Fruit fly (Drosophila melanogaster) whole organism, embryonic: ENCODE data around the gene CG10970.
A peak's percentile ranks its signal among the peaks of the same experiment; 100 is the strongest.

Source experiments
- Asciz ChIP-seq: fragments of 200-800 bp; sonication (Bioruptor generic); optimal IDR thresholded peaks from 2 replicates; lab custom pipeline; 2017; ENCODE audit warnings: missing biosample characterization, mild to moderate bottlenecking, missing genetic modification characterization, missing genetic modification reagents
- CG11695 ChIP-seq: fragments of 200-800 bp; sonication (Bioruptor generic); IDR thresholded peaks from 3 replicates; pipeline ENCODE4 v1.3.6; 2022; ENCODE audit warnings: missing biosample characterization, missing genetic modification characterization
- CG13424 ChIP-seq: fragments of 200-800 bp; sonication (Bioruptor generic); optimal IDR thresholded peaks from 2 replicates; lab custom pipeline; 2019; ENCODE audit warnings: missing biosample characterization, mild to moderate bottlenecking, missing genetic modification characterization, moderate library complexity
- CG14441 ChIP-seq: fragments of 200-800 bp; sonication (Bioruptor generic); IDR thresholded peaks from 2 replicates; pipeline ENCODE4 v1.3.6; 2022; ENCODE audit warnings: missing biosample characterization, missing genetic modification characterization
- CG15479 ChIP-seq: fragments of 200-800 bp; sonication (Bioruptor generic); optimal IDR thresholded peaks from 3 replicates; lab custom pipeline; 2019; ENCODE audit warnings: missing biosample characterization, mild to moderate bottlenecking, missing genetic modification characterization, moderate library complexity
- CG1603 ChIP-seq: fragments of 200-800 bp; sonication (Bioruptor generic); optimal IDR thresholded peaks from 2 replicates; lab custom pipeline; 2019; ENCODE audit warnings: missing biosample characterization, mild to moderate bottlenecking, missing genetic modification characterization, moderate library complexity
- CG17385 ChIP-seq: fragments of 200-800 bp; sonication (Bioruptor generic); optimal IDR thresholded peaks from 3 replicates; lab custom pipeline; 2018; ENCODE audit warnings: missing biosample characterization, mild to moderate bottlenecking, missing genetic modification characterization
- CG18011 ChIP-seq: fragments of 200-800 bp; sonication (Bioruptor generic); optimal IDR thresholded peaks from 2 replicates; lab custom pipeline; 2017; ENCODE audit warnings: missing biosample characterization, missing genetic modification characterization, mild to moderate bottlenecking, moderate library complexity, missing genotype
- CG1832 ChIP-seq: fragments of 200-800 bp; sonication (Bioruptor generic); optimal IDR thresholded peaks from 2 replicates; lab custom pipeline; 2017; ENCODE audit warnings: missing biosample characterization, mild to moderate bottlenecking, missing genetic modification characterization, inconsistent platforms
- CG2129 ChIP-seq: fragments of 200-800 bp; sonication (Bioruptor generic); IDR thresholded peaks from 2 replicates; pipeline ENCODE4 v1.3.6; 2022; ENCODE audit warnings: missing biosample characterization, missing genetic modification characterization; ENCODE audit not compliant: partially characterized antibody
- CG32532 ChIP-seq: fragments of 200-800 bp; sonication (Bioruptor generic); IDR thresholded peaks from 2 replicates; pipeline ENCODE4 v1.3.6; 2022; ENCODE audit warnings: missing biosample characterization, missing genetic modification characterization
- CG4282 ChIP-seq: fragments of 200-800 bp; sonication (Bioruptor generic); optimal IDR thresholded peaks from 2 replicates; lab custom pipeline; 2016; ENCODE audit warnings: missing biosample characterization, missing genetic modification characterization
- CG6254 ChIP-seq: fragments of 200-800 bp; sonication (Bioruptor generic); optimal IDR thresholded peaks from 3 replicates; lab custom pipeline; 2017; ENCODE audit warnings: mild to moderate bottlenecking, missing biosample characterization, missing genetic modification reagents, missing genetic modification characterization
- CG8281 ChIP-seq: fragments of 200-800 bp; sonication (Bioruptor generic); optimal IDR thresholded peaks from 2 replicates; lab custom pipeline; 2018; ENCODE audit warnings: missing biosample characterization, mild to moderate bottlenecking, missing genetic modification characterization, moderate library complexity
- CG8290 ChIP-seq, 3 experiments: fragments of 200-800 bp; sonication (Bioruptor generic); optimal IDR thresholded peaks; 2 replicates each; lab custom pipeline; 2016 to 2019; ENCODE audit warnings: missing biosample characterization in 3 of 3, missing genetic modification characterization in 3 of 3, mild to moderate bottlenecking in 2 of 3, moderate library complexity in 1 of 3
- CoRest ChIP-seq: fragments of 200-800 bp; sonication (Bioruptor generic); optimal IDR thresholded peaks from 3 replicates; lab custom pipeline; 2018; ENCODE audit warnings: missing biosample characterization, mild to moderate bottlenecking, missing genetic modification characterization, moderate library complexity
- D19A ChIP-seq: fragments of 200-800 bp; optimal IDR thresholded peaks from 3 replicates; lab custom pipeline; 2019; ENCODE audit warnings: missing biosample characterization, mild to moderate bottlenecking, missing genetic modification characterization, moderate library complexity
- Dref ChIP-seq: fragments of 200-800 bp; sonication (Bioruptor generic); IDR thresholded peaks from 2 replicates; pipeline ENCODE4 v1.3.6; 2022; ENCODE audit warnings: missing biosample characterization, missing genetic modification characterization
- Ets65A ChIP-seq: fragments of 200-800 bp; sonication (Bioruptor generic); peaks from one replicate; lab custom pipeline; 2016; ENCODE audit warnings: missing biosample characterization, missing genetic modification characterization
- Fer2 ChIP-seq: fragments of 200-800 bp; sonication (Bioruptor generic); optimal IDR thresholded peaks from 2 replicates; lab custom pipeline; 2018; ENCODE audit warnings: missing biosample characterization, mild to moderate bottlenecking, missing genetic modification characterization, moderate library complexity
- HLHmδ ChIP-seq: fragments of 200-800 bp; sonication (Bioruptor generic); optimal IDR thresholded peaks from 2 replicates; lab custom pipeline; 2018; ENCODE audit warnings: missing biosample characterization, mild to moderate bottlenecking, missing genetic modification characterization, moderate library complexity
- MESR4 ChIP-seq: fragments of 200-800 bp; sonication (Bioruptor generic); optimal IDR thresholded peaks from 2 replicates; lab custom pipeline; 2018; ENCODE audit warnings: missing biosample characterization, mild to moderate bottlenecking, missing genetic modification characterization, moderate library complexity
- MTF-1 ChIP-seq: fragments of 200-800 bp; sonication (Bioruptor generic); optimal IDR thresholded peaks from 2 replicates; lab custom pipeline; 2018; ENCODE audit warnings: missing biosample characterization, mild to moderate bottlenecking, missing genetic modification characterization, borderline replicate concordance
- Pdp1 ChIP-seq, 2 experiments: fragments of 200-800 bp; sonication (Bioruptor generic); optimal IDR thresholded peaks; 3 replicates each; lab custom pipeline; 2016; ENCODE audit warnings: missing biosample characterization in 2 of 2, missing genetic modification characterization in 2 of 2, mild to moderate bottlenecking in 1 of 2, moderate library complexity in 1 of 2
- Scr ChIP-seq: fragments of 200-800 bp; sonication (Bioruptor generic); IDR thresholded peaks from 2 replicates; pipeline ENCODE4 v1.3.6; 2022; ENCODE audit warnings: missing biosample characterization, missing genetic modification characterization; ENCODE audit not compliant: partially characterized antibody
- amos ChIP-seq: fragments of 200-800 bp; sonication (Bioruptor generic); IDR thresholded peaks from 2 replicates; pipeline ENCODE4 v1.3.6; 2022; ENCODE audit warnings: missing biosample characterization, missing genetic modification characterization; ENCODE audit not compliant: partially characterized antibody
- bbx ChIP-seq: fragments of 200-800 bp; sonication (Bioruptor generic); IDR thresholded peaks from 2 replicates; pipeline ENCODE4 v1.3.6; 2022; ENCODE audit warnings: missing biosample characterization, missing genetic modification characterization; ENCODE audit not compliant: partially characterized antibody
- cg ChIP-seq: fragments of 200-800 bp; sonication (Bioruptor generic); optimal IDR thresholded peaks from 3 replicates; lab custom pipeline; 2019; ENCODE audit warnings: missing biosample characterization, mild to moderate bottlenecking, missing genetic modification characterization, moderate library complexity
- ci ChIP-seq: fragments of 200-800 bp; sonication (Bioruptor generic); IDR thresholded peaks from 3 replicates; pipeline ENCODE4 v1.3.6; 2022; ENCODE audit warnings: missing biosample characterization, missing genetic modification characterization
- crol ChIP-seq: fragments of 200-800 bp; sonication (Bioruptor generic); IDR thresholded peaks from 2 replicates; pipeline ENCODE4 v1.3.6; 2022; ENCODE audit warnings: missing biosample characterization, missing genetic modification characterization
- danr ChIP-seq: fragments of 200-800 bp; sonication (Bioruptor generic); IDR thresholded peaks from 2 replicates; pipeline ENCODE4 v1.3.6; 2022; ENCODE audit warnings: missing biosample characterization, missing genetic modification characterization
- dmrt11E ChIP-seq: fragments of 200-800 bp; sonication (Bioruptor generic); optimal IDR thresholded peaks from 3 replicates; lab custom pipeline; 2018; ENCODE audit warnings: missing biosample characterization, mild to moderate bottlenecking, missing genetic modification characterization, moderate library complexity
- dysf ChIP-seq: fragments of 200-800 bp; sonication (Bioruptor generic); IDR thresholded peaks from 3 replicates; pipeline ENCODE4 v1.3.6; 2022; ENCODE audit warnings: missing biosample characterization, missing genetic modification characterization
- exex ChIP-seq: fragments of 200-800 bp; sonication (Bioruptor generic); optimal IDR thresholded peaks from 4 replicates; lab custom pipeline; 2018; ENCODE audit warnings: missing biosample characterization, mild to moderate bottlenecking, missing genetic modification characterization, moderate library complexity
- fd96Cb ChIP-seq: fragments of 200-800 bp; sonication (Bioruptor generic); optimal IDR thresholded peaks from 2 replicates; lab custom pipeline; 2018; ENCODE audit warnings: missing biosample characterization, mild to moderate bottlenecking, missing genetic modification characterization, moderate library complexity
- grau ChIP-seq: fragments of 200-800 bp; optimal IDR thresholded peaks from 3 replicates; lab custom pipeline; 2019; ENCODE audit warnings: missing biosample characterization, mild to moderate bottlenecking, missing genetic modification characterization, moderate library complexity
- hb ChIP-seq: fragments of 200-800 bp; sonication (Bioruptor generic); IDR thresholded peaks from 3 replicates; pipeline ENCODE4 v1.3.6; 2022; ENCODE audit warnings: missing biosample characterization, missing genetic modification characterization; ENCODE audit not compliant: partially characterized antibody
- kni ChIP-seq: fragments of 200-800 bp; sonication (Bioruptor generic); optimal IDR thresholded peaks from 3 replicates; lab custom pipeline; 2017; ENCODE audit warnings: mild to moderate bottlenecking, missing biosample characterization, missing genetic modification reagents, missing genetic modification characterization
- lilli ChIP-seq: fragments of 200-800 bp; sonication (Bioruptor generic); optimal IDR thresholded peaks from 3 replicates; lab custom pipeline; 2016; ENCODE audit warnings: missing biosample characterization, missing genetic modification characterization
- peb ChIP-seq: fragments of 200-800 bp; sonication (Bioruptor generic); IDR thresholded peaks from 2 replicates; pipeline ENCODE4 v1.3.6; 2022; ENCODE audit warnings: missing biosample characterization, missing genetic modification characterization
- pros ChIP-seq: fragments of 200-800 bp; sonication (Bioruptor generic); optimal IDR thresholded peaks from 3 replicates; lab custom pipeline; 2019; ENCODE audit warnings: missing biosample characterization, mild to moderate bottlenecking, missing genetic modification characterization, moderate library complexity
- sna ChIP-seq: fragments of 200-800 bp; sonication (Bioruptor generic); IDR thresholded peaks from 2 replicates; pipeline ENCODE4 v1.3.6; 2022; ENCODE audit warnings: missing biosample characterization, missing genetic modification characterization; ENCODE audit not compliant: partially characterized antibody
- sqz ChIP-seq: fragments of 200-800 bp; sonication (Bioruptor generic); optimal IDR thresholded peaks from 3 replicates; lab custom pipeline; 2018; ENCODE audit warnings: missing biosample characterization, mild to moderate bottlenecking, missing genetic modification characterization
- unpg ChIP-seq: fragments of 200-800 bp; sonication (Bioruptor generic); optimal IDR thresholded peaks from 3 replicates; lab custom pipeline; 2018; ENCODE audit warnings: missing biosample characterization, mild to moderate bottlenecking, missing genetic modification characterization, moderate library complexity
- usp ChIP-seq: fragments of >200 bp; optimal IDR thresholded peaks from 2 replicates; lab custom pipeline; 2017; ENCODE audit warnings: missing biosample characterization, missing genetic modification characterization
- wor ChIP-seq: fragments of 200-800 bp; sonication (Bioruptor generic); IDR thresholded peaks from 2 replicates; pipeline ENCODE4 v1.3.6; 2022; ENCODE audit warnings: missing biosample characterization, missing genetic modification characterization

Gene CG10970

DNA sequence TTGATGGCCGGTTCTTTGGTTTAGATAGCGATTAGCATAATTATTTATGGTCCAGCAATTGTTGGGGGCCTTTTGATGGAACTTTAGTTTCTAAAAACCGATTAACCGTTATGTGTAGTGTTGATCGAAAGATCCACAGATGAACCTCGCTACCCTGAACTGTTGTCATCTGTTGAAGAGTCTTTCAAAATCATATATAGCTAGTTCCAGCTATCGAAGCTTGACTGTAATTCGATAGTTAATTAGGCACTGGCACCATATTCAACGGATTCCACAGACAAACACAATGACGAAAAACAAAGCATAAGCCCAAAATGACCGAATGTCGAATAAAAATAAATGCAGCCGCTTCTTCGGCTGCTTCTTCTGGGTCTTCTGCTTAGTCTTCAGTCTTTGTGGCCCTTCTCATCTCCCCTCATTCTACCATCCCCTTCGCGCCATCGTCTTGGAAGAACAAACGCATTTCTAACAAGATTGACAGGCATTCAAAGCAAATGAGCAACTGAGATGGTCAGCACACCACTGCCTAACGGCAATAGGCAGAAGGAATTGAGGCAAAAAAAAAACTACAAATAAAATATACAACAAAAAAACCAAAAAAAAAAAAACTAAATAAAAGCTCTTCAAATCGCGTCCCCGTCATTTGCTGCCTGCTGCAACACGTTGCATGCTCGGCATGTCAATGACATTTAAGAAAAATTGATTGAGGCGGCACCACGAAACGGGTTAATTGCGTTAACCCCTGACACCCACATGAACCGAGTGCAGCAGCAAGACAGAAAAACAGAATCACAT lies 27.3 kb downstream of the CG10970 start (continued):
- TF ChIP-seq Asciz (GFP tag; lab: Kevin White, UChicago) (no peak), CG32532 (GFP tag; lab: Robert Waterston, UW) (no peak), amos (no peak), Dref (GFP tag; lab: Robert Waterston, UW) (no peak), peb (GFP tag; lab: Robert Waterston, UW) (no peak), CG4282 (GFP tag; lab: Kevin White, UChicago) (no peak), crol (0 out of 2 replicates have a peak, but pooled peaks have one; percentile 43), Pdp1 (GFP tag; optimal IDR thresholded peaks at IDR 0.05; lab: Kevin White, UChicago) (peak in 1 of 2 experiments; percentile 11), grau (tag; lab: Kevin White, UChicago) (peak; percentile 79), CG8290 (GFP tag; optimal IDR thresholded peaks at IDR 0.05; lab: Kevin White, UChicago) (no peak), CG8290 (tag; optimal IDR thresholded peaks at IDR 0.05; lab: Kevin White, UChicago) (no peak), danr (GFP tag; lab: Robert Waterston, UW) (no peak), MESR4 (no peak), pros (GFP tag; lab: Kevin White, UChicago) (peak; percentile 28), exex (tag; lab: Kevin White, UChicago) (no peak), ci (GFP tag; lab: Robert Waterston, UW) (no peak), CG18011 (peak; percentile 89), sqz (peak; percentile 43), lilli (GFP tag; lab: Kevin White, UChicago) (no peak), dysf (no peak)

DNA sequence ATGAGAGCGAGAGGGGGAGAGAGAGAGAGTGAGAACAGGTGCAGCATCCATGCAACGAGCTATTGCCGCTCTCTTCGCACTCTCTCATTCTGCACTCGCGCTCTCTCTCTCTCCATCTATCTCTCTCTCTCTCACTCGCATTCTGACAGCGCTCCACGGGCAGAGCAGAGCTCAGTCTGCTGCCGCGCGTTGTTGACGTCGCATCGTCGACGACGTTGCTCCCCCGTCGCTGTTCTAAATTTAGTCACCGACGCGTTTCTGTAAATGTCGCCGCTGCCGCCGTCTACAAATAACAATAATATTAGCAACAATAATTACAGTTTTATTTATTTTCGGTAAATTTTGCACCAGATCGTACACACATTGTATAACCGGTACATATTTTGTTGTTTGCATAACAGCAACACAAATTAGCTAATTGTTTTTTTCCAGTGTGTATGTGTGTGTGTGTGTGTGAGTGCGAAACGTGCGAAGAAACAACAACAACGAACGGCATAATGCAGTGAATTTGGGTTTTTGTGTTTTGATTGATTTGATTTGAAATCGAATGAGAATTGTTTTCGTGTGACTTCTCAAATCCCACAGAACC lies 28.7 kb downstream of the CG10970 start:
- no peak for TF ChIP-seq hb (GFP tag; lab: Robert Waterston, UW)
- peak; percentile 9 for TF ChIP-seq CG17385
- TF ChIP-seq D19A (tag; lab: Kevin White, UChicago): peak; percentile 24
- peak; percentile 88 for TF ChIP-seq Ets65A (GFP tag; lab: Kevin White, UChicago)
- TF ChIP-seq dmrt11E (tag; lab: Kevin White, UChicago): peak; percentile 32
- TF ChIP-seq CG11695: 0 out of 3 replicates have a peak, but pooled peaks have one; percentile 16
- peak; percentile 15 for TF ChIP-seq CoRest (tag; lab: Kevin White, UChicago)
- 0 out of 2 replicates have a peak, but pooled peaks have one; percentile 10 for TF ChIP-seq CG14441
- TF ChIP-seq MTF-1: no peak
- TF ChIP-seq HLHmδ (GFP tag; lab: Kevin White, UChicago): peak; percentile 35
- peak; percentile 9 for TF ChIP-seq CG13424 (tag; lab: Kevin White, UChicago)
- TF ChIP-seq CG1832 (GFP tag; lab: Kevin White, UChicago): peak; percentile 94
- no peak for TF ChIP-seq Fer2
- TF ChIP-seq CG2129: no peak
- TF ChIP-seq Scr (GFP tag; lab: Robert Waterston, UW): peak; percentile 40; the same call in 1 of the 2 replicates
- TF ChIP-seq kni (GFP tag; lab: Kevin White, UChicago): peak; percentile 34
- TF ChIP-seq CG15479 (GFP tag; lab: Kevin White, UChicago): peak; percentile 71
- TF ChIP-seq fd96Cb (tag; lab: Kevin White, UChicago): no peak
- peak; percentile 49 for TF ChIP-seq unpg (GFP tag; lab: Kevin White, UChicago)
- peak; percentile 56 for TF ChIP-seq CG1603 (tag; lab: Kevin White, UChicago)
- TF ChIP-seq CG6254 (GFP tag; lab: Kevin White, UChicago): peak; percentile 27
- TF ChIP-seq bbx (GFP tag; lab: Robert Waterston, UW): 0 out of 2 replicates have a peak, but pooled peaks have one; percentile 34
- TF ChIP-seq cg (GFP tag; lab: Kevin White, UChicago): peak; percentile 61
- TF ChIP-seq wor (GFP tag; lab: Robert Waterston, UW): no peak
- TF ChIP-seq usp: no peak
- 0 out of 2 replicates have a peak, but pooled peaks have one; percentile 21 for TF ChIP-seq sna (GFP tag; lab: Robert Waterston, UW)
- no peak for TF ChIP-seq CG8281 (tag; lab: Kevin White, UChicago)
